Fruit fly (Drosophila melanogaster): ENCODE measurements around the gene CD98hc.

Gene CD98hc

DNA sequence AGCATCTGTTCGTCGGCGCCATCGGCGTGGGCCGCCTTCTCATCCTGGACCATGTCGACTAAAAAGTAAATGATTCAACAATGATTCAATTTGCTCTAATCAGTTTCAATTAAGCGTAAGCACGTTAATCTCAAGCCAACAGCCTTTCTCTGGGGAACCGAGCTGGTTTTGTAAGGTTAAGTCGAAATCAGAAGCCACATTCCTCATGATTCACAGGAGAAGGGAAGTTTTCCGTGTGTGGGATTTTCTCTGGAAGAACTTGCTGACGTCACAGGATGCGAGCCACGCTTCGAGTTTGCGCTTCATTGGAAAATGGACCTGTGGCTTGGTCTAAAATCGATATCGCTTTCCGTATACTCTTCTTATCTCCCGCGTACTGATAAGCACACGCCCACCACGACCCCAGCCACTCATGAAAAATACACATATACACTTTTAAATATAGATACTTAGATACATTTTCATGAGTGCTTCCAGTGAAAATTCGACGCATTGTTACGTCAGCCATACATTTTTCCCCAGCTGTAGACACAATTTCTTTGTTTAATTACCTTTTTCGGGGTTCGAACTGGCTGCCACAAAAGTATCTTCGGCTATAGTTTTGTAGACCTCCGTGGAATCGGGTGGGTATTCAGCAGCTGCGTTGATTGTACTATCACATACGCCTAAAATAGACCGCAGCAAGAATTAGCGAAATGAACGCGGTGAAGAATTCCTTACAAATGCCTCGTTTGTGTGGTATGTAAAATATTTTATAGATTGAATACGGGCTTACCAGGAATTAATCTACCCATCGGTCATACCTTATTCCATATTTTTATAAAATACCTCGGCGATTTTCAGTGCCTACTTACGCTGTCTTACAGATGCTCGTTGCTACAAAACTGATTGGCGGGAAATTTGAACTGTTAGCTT, 960 bp downstream of the CD98hc start (continued):
- TF ChIP-seq ATbp (GFP tag; optimal IDR thresholded peaks at IDR 0.05), result no peak
- TF ChIP-seq grn (GFP tag; optimal IDR thresholded peaks at IDR 0.05), result peak; percentile 55
- TF ChIP-seq esg (GFP tag; conservative IDR thresholded peaks at IDR 0.05), result no peak
- no peak for TF ChIP-seq CG6175 (GFP tag; IDR thresholded peaks at IDR 0.05)
- TF ChIP-seq CG3847 (GFP tag; IDR thresholded peaks at IDR 0.05), result no peak
- peak; percentile 98 for TF ChIP-seq CG9797 (GFP tag; optimal IDR thresholded peaks at IDR 0.05)
- TF ChIP-seq Ets97D (GFP tag; optimal IDR thresholded peaks at IDR 0.05), result peak; percentile 43
- no peak for TF ChIP-seq Blimp-1 (GFP tag; optimal IDR thresholded peaks at IDR 0.05)
- TF ChIP-seq trh (GFP tag; optimal IDR thresholded peaks at IDR 0.05), result no peak
- no peak for TF ChIP-seq ranshi (GFP tag; IDR thresholded peaks at IDR 0.05)
- TF ChIP-seq repo (GFP tag; optimal IDR thresholded peaks at IDR 0.05), result no peak
- peak; percentile 15 for TF ChIP-seq nom (GFP tag; optimal IDR thresholded peaks at IDR 0.05)
- TF ChIP-seq HHEX (GFP tag; optimal IDR thresholded peaks at IDR 0.05), result peak; percentile 5
- TF ChIP-seq CG9215 (GFP tag; IDR thresholded peaks at IDR 0.05), result no peak
- peak; percentile 3 for TF ChIP-seq CG9437 (GFP tag; optimal IDR thresholded peaks at IDR 0.05)
- no peak for TF ChIP-seq CG5245 (GFP tag; optimal IDR thresholded peaks at IDR 0.05)
- peak; percentile 29 for TF ChIP-seq Abd-B (GFP tag; optimal IDR thresholded peaks at IDR 0.05)
- TF ChIP-seq gcm (GFP tag; optimal IDR thresholded peaks at IDR 0.05), result peak; percentile 42
- peak; percentile 20 for TF ChIP-seq crc (GFP tag; optimal IDR thresholded peaks at IDR 0.05)
- 0 out of 2 replicates have a peak, but pooled peaks have one; percentile 10 for TF ChIP-seq slbo (GFP tag; IDR thresholded peaks at IDR 0.05)
- TF ChIP-seq CG2120 (GFP tag; optimal IDR thresholded peaks at IDR 0.05), result peak; percentile 16
- peak; percentile 22 for TF ChIP-seq unpg (GFP tag; optimal IDR thresholded peaks at IDR 0.05)
- TF ChIP-seq Hmr (GFP tag; optimal IDR thresholded peaks at IDR 0.05), result peak; percentile 62
- no peak for TF ChIP-seq Lim3 (GFP tag; IDR thresholded peaks at IDR 0.05)
- TF ChIP-seq sisA (GFP tag; IDR thresholded peaks at IDR 0.05), result no peak
- peak; percentile 54; the same call in 2 of the 3 replicates for TF ChIP-seq Dbx (GFP tag; IDR thresholded peaks at IDR 0.05)
- peak; percentile 72 for TF ChIP-seq CG10543 (GFP tag; optimal IDR thresholded peaks at IDR 0.05)
- peak; percentile 67 for TF ChIP-seq CG2712 (tag; optimal IDR thresholded peaks at IDR 0.05)
- TF ChIP-seq dpn (GFP tag; optimal IDR thresholded peaks at IDR 0.05), result peak in 1 of 2 experiments; percentile 9
- TF ChIP-seq CG8765 (GFP tag; IDR thresholded peaks at IDR 0.05), result no peak
- TF ChIP-seq kni (GFP tag; optimal IDR thresholded peaks at IDR 0.05), result peak; percentile 57
- TF ChIP-seq CG4707 (GFP tag; optimal IDR thresholded peaks at IDR 0.05), result no peak
- peak; percentile 18 for TF ChIP-seq nau (GFP tag; optimal IDR thresholded peaks at IDR 0.05)
- peak; percentile 79; the same call in 2 of the 3 replicates for TF ChIP-seq CG2199 (GFP tag; IDR thresholded peaks at IDR 0.05)
- peak; percentile 75 for TF ChIP-seq bcd (GFP tag; optimal IDR thresholded peaks at IDR 0.05)
- TF ChIP-seq bbx (GFP tag; IDR thresholded peaks at IDR 0.05; ENCODE audit: partially characterized antibody), result no peak; the same call in 1 of the 2 replicates
- no peak for TF ChIP-seq Taf1 (GFP tag; IDR thresholded peaks at IDR 0.05)
- peak; percentile 46 for TF ChIP-seq grau (tag; optimal IDR thresholded peaks at IDR 0.05)
- no peak for TF ChIP-seq sens (GFP tag)
- TF ChIP-seq bigmax (GFP tag; optimal IDR thresholded peaks at IDR 0.05), result peak; percentile 91
- TF ChIP-seq HLH4C (GFP tag; IDR thresholded peaks at IDR 0.05; ENCODE audit: partially characterized antibody), result no peak; the same call in 2 of the 3 replicates
- peak in 1 of 2 experiments; percentile 10 for TF ChIP-seq crp (GFP tag; optimal IDR thresholded peaks at IDR 0.05)
- TF ChIP-seq croc (GFP tag; conservative IDR thresholded peaks at IDR 0.05), result no peak
- TF ChIP-seq wdn (GFP tag; IDR thresholded peaks at IDR 0.05), result no peak
- peak; percentile 93 for TF ChIP-seq YL-1 (GFP tag; optimal IDR thresholded peaks at IDR 0.05)
- TF ChIP-seq CG11085 (GFP tag; IDR thresholded peaks at IDR 0.05), result no peak
- TF ChIP-seq CG13287 (GFP tag; IDR thresholded peaks at IDR 0.05; ENCODE audit: partially characterized antibody), result no peak; the same call in 1 of the 2 replicates
- TF ChIP-seq da (GFP tag; optimal IDR thresholded peaks at IDR 0.05), result peak; percentile 33
